Worm (Caenorhabditis elegans) whole organism, young adult: ENCODE data around the gene R05A10.6.

Source experiments
- B0019.2 ChIP-seq: fragments of 200-800 bp; sonication (Bioruptor generic); conservative IDR thresholded peaks from 2 replicates; pipeline ENCODE4 v1.3.6; 2022; ENCODE audit warnings: missing genetic modification reagents, missing genetic modification characterization, missing compliant biosample characterization
- B0261.1 ChIP-seq: sonication (generic microtip); optimal IDR thresholded peaks from 2 replicates; lab custom pipeline; 2016; ENCODE audit warnings: mild to moderate bottlenecking, missing genetic modification characterization, moderate library complexity, missing compliant biosample characterization
- C17E4.6 ChIP-seq: fragments of 200-800 bp; sonication (Bioruptor generic); IDR thresholded peaks from 2 replicates; pipeline ENCODE4 v1.3.6; 2022; ENCODE audit warnings: missing genetic modification reagents, missing genetic modification characterization, missing compliant biosample characterization
- F10E7.11 ChIP-seq: sonication (generic microtip); optimal IDR thresholded peaks from 2 replicates; lab custom pipeline; 2017; ENCODE audit warnings: mild to moderate bottlenecking, missing genetic modification characterization, moderate library complexity, missing compliant biosample characterization
- F57C9.4 ChIP-seq: sonication (generic microtip); optimal IDR thresholded peaks from 2 replicates; lab custom pipeline; 2017; ENCODE audit warnings: mild to moderate bottlenecking, missing genetic modification characterization, missing compliant biosample characterization
- T07F8.4 ChIP-seq: sonication (generic microtip); optimal IDR thresholded peaks from 2 replicates; lab custom pipeline; 2016; ENCODE audit warnings: mild to moderate bottlenecking, missing genetic modification characterization, moderate library complexity, missing compliant biosample characterization
- T26A5.8 ChIP-seq: sonication (generic microtip); optimal IDR thresholded peaks from 2 replicates; lab custom pipeline; 2016; ENCODE audit warnings: missing genetic modification characterization, missing compliant biosample characterization
- Y53F4B.3 ChIP-seq: fragments of 200-800 bp; sonication (Bioruptor generic); IDR thresholded peaks from 2 replicates; pipeline ENCODE4 v1.3.6; 2022; ENCODE audit warnings: missing genetic modification reagents, missing genetic modification characterization, missing compliant biosample characterization
- aptf-3 ChIP-seq: fragments of 200-800 bp; sonication (Bioruptor generic); IDR thresholded peaks from 2 replicates; pipeline ENCODE4 v1.3.6; 2022; ENCODE audit warnings: missing genetic modification characterization, missing compliant biosample characterization
- attf-5 ChIP-seq: fragments of 200-800 bp; sonication (Bioruptor generic); optimal IDR thresholded peaks from 2 replicates; lab custom pipeline; 2018; ENCODE audit warnings: mild to moderate bottlenecking, missing genetic modification characterization, missing compliant biosample characterization
- attf-6 ChIP-seq: fragments of 200-800 bp; sonication (Bioruptor generic); IDR thresholded peaks from 2 replicates; pipeline ENCODE4 v1.3.6; 2022; ENCODE audit warnings: missing genetic modification reagents, missing genetic modification characterization, missing compliant biosample characterization
- cebp-1 ChIP-seq, 2 experiments: fragments of 200-800 bp in 1 of 2; sonication (Bioruptor generic) in 1 of 2; sonication (generic microtip) in 1 of 2; IDR thresholded peaks in 1 of 2; optimal IDR thresholded peaks in 1 of 2; 2 replicates each; pipeline versions ENCODE4 v1.3.6 to Lab custom; 2017 to 2022; ENCODE audit warnings: missing compliant biosample characterization in 2 of 2, missing genetic modification characterization in 2 of 2, mild to moderate bottlenecking in 1 of 2, missing genetic modification reagents in 1 of 2, moderate library complexity in 1 of 2
- ceh-100 ChIP-seq: fragments of 200-800 bp; sonication (Bioruptor generic); IDR thresholded peaks from 2 replicates; pipeline ENCODE4 v1.3.6; 2022; ENCODE audit warnings: missing genetic modification reagents, missing genetic modification characterization, missing compliant biosample characterization
- ceh-27 ChIP-seq: fragments of 200-800 bp; sonication (Bioruptor generic); optimal IDR thresholded peaks from 2 replicates; lab custom pipeline; 2018; ENCODE audit warnings: mild to moderate bottlenecking, missing genetic modification characterization, moderate library complexity, missing compliant biosample characterization
- ceh-91 ChIP-seq: fragments of 200-800 bp; sonication (Bioruptor generic); IDR thresholded peaks from 2 replicates; pipeline ENCODE4 v1.3.6; 2022; ENCODE audit warnings: missing genetic modification reagents, missing genetic modification characterization, missing compliant biosample characterization
- egl-18 ChIP-seq: fragments of 200-800 bp; sonication (Bioruptor generic); IDR thresholded peaks from 2 replicates; pipeline ENCODE4 v1.3.6; 2022; ENCODE audit warnings: missing genetic modification reagents, missing genetic modification characterization, missing compliant biosample characterization
- egl-44 ChIP-seq: fragments of 200-800 bp; sonication (Bioruptor generic); IDR thresholded peaks from 2 replicates; pipeline ENCODE4 v1.3.6; 2022; ENCODE audit warnings: missing genetic modification reagents, missing genetic modification characterization, missing compliant biosample characterization
- gei-17 ChIP-seq: fragments of 200-800 bp; sonication (Bioruptor generic); optimal IDR thresholded peaks from 2 replicates; lab custom pipeline; 2018; ENCODE audit warnings: mild to moderate bottlenecking, missing genetic modification characterization, missing compliant biosample characterization
- hmg-1.2 ChIP-seq: fragments of 200-800 bp; sonication (Bioruptor generic); IDR thresholded peaks from 2 replicates; pipeline ENCODE4 v1.3.6; 2022; ENCODE audit warnings: missing genetic modification reagents, missing genetic modification characterization, missing compliant biosample characterization
- hmg-20 ChIP-seq: fragments of 200-800 bp; sonication (Bioruptor generic); IDR thresholded peaks from 2 replicates; pipeline ENCODE4 v1.3.6; 2022; ENCODE audit warnings: missing genetic modification reagents, missing genetic modification characterization, missing compliant biosample characterization
- let-526 ChIP-seq: fragments of 200-800 bp; sonication (Bioruptor generic); IDR thresholded peaks from 2 replicates; pipeline ENCODE4 v1.3.6; 2022; ENCODE audit warnings: missing genetic modification reagents, missing genetic modification characterization, missing compliant biosample characterization
- lin-26 ChIP-seq: fragments of 200-800 bp; sonication (Bioruptor generic); IDR thresholded peaks from 2 replicates; pipeline ENCODE4 v1.3.6; 2022; ENCODE audit warnings: missing genetic modification reagents, missing genetic modification characterization, missing compliant biosample characterization
- lsl-1 ChIP-seq: fragments of 200-800 bp; sonication (Bioruptor generic); optimal IDR thresholded peaks from 2 replicates; lab custom pipeline; 2018; ENCODE audit warnings: mild to moderate bottlenecking, missing genetic modification characterization, moderate library complexity, missing compliant biosample characterization
- madf-3 ChIP-seq: fragments of 200-800 bp; sonication (Bioruptor generic); IDR thresholded peaks from 2 replicates; pipeline ENCODE4 v1.3.6; 2022; ENCODE audit warnings: missing genetic modification reagents, missing genetic modification characterization, missing compliant biosample characterization
- madf-8 ChIP-seq: fragments of 200-800 bp; sonication (Bioruptor generic); conservative IDR thresholded peaks from 2 replicates; pipeline ENCODE4 v1.3.6; 2022; ENCODE audit warnings: missing genetic modification reagents, missing genetic modification characterization, missing compliant biosample characterization
- mel-28 ChIP-seq: sonication (generic microtip); optimal IDR thresholded peaks from 2 replicates; lab custom pipeline; 2016; ENCODE audit warnings: borderline replicate concordance, mild to moderate bottlenecking, missing genetic modification characterization, missing compliant biosample characterization
- nfya-2 ChIP-seq: fragments of 200-800 bp; sonication (Bioruptor generic); IDR thresholded peaks from 2 replicates; pipeline ENCODE4 v1.3.6; 2022; ENCODE audit warnings: missing genetic modification reagents, missing genetic modification characterization, missing compliant biosample characterization
- nfyb-1 ChIP-seq: fragments of 200-800 bp; sonication (Bioruptor generic); IDR thresholded peaks from 2 replicates; pipeline ENCODE4 v1.3.6; 2022; ENCODE audit warnings: missing genetic modification reagents, missing genetic modification characterization, missing compliant biosample characterization
- nhr-120 ChIP-seq: fragments of 200-800 bp; sonication (Bioruptor generic); IDR thresholded peaks from 2 replicates; pipeline ENCODE4 v1.3.6; 2022; ENCODE audit warnings: missing genetic modification characterization, missing compliant biosample characterization
- pha-4 ChIP-seq: fragments of 150-350 bp; sonication (generic microtip); optimal IDR thresholded peaks from 2 replicates; lab custom pipeline; 2014; ENCODE audit warnings: missing biosample characterization, missing genetic modification reagents, missing genetic modification characterization
- repo-1 ChIP-seq: sonication (generic microtip); optimal IDR thresholded peaks from 2 replicates; lab custom pipeline; 2017; ENCODE audit warnings: mild to moderate bottlenecking, missing genetic modification characterization, missing compliant biosample characterization
- snpc-1.1 ChIP-seq: sonication (generic microtip); optimal IDR thresholded peaks from 2 replicates; lab custom pipeline; 2017; ENCODE audit warnings: missing genetic modification characterization, mild to moderate bottlenecking, missing compliant biosample characterization, antibody characterized with exemption, moderate library complexity, missing genotype, missing genetic modification reagents; ENCODE audit not compliant: insufficient read depth
- tbp1 ChIP-seq: fragments of 200-800 bp; sonication (Bioruptor generic); optimal IDR thresholded peaks from 2 replicates; lab custom pipeline; 2018; ENCODE audit warnings: mild to moderate bottlenecking, missing genetic modification characterization, missing compliant biosample characterization
- zim-3 ChIP-seq: sonication (generic microtip); optimal IDR thresholded peaks from 2 replicates; lab custom pipeline; 2017; ENCODE audit warnings: mild to moderate bottlenecking, missing genetic modification characterization, moderate library complexity, missing compliant biosample characterization
- ztf-25 ChIP-seq: fragments of 200-800 bp; sonication (Bioruptor generic); IDR thresholded peaks from 2 replicates; pipeline ENCODE4 v1.3.6; 2022; ENCODE audit warnings: missing genetic modification reagents, missing genetic modification characterization, missing compliant biosample characterization

The R05A10.6 gene

DNA sequence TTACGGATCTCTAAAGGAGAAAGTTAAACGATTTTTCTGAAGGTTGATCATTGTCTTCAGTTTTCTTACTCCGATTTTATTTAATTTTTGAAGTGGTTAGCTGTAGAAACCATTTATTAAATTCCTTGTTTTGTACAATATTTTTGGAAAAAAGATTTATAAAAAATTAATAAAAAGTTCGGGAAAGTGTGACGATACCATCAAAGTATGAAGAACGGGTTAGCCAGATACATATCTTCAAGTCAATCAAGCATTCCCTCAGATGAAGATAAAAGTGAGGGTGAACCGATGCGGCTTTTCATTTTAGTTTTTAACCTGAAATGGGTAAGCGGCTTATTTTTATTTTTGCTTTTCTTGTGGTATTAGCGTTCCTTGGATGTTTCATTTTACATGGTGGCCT is at the start of gene R05A10.6:
R05A10.6 (plus strand) TSS at position 301 of the 400 bp plus-strand sequence.
- TF ChIP-seq B0019.2 (GFP tag; lab: Robert Waterston, UW) (no peak), attf-6 (GFP tag; lab: Robert Waterston, UW) (no peak), C17E4.6 (GFP tag; lab: Robert Waterston, UW) (no peak), ztf-25 (GFP tag; lab: Robert Waterston, UW) (no peak)

ce11 chrIV:14119327-14119726 is 46.2 kb upstream of the R05A10.6 start:
- TF ChIP-seq hmg-1.2 (GFP tag; lab: Robert Waterston, UW) (no peak), lin-26 (no peak), egl-18 (GFP tag; lab: Robert Waterston, UW) (no peak), T26A5.8 (tag; lab: Kevin White, UChicago) (no peak)
- TF ChIP-seq, all 124 proteins: peak for 0

- TF ChIP-seq snpc-1.1: no peak
- TF ChIP-seq aptf-3 (GFP tag; lab: Robert Waterston, UW): no peak
- no peak for TF ChIP-seq attf-5 (GFP tag; lab: Kevin White, UChicago)
- no peak for TF ChIP-seq ceh-91 (GFP tag; lab: Robert Waterston, UW)
- TF ChIP-seq cebp-1 (GFP tag; IDR thresholded peaks at IDR 0.05; lab: Robert Waterston, UW): no peak
- TF ChIP-seq cebp-1 (tag; optimal IDR thresholded peaks at IDR 0.05; lab: Kevin White, UChicago): no peak
- no peak for TF ChIP-seq ceh-100
- TF ChIP-seq attf-6 (GFP tag; lab: Robert Waterston, UW): no peak
- no peak for TF ChIP-seq F10E7.11 (tag; lab: Kevin White, UChicago)
- TF ChIP-seq nfyb-1 (GFP tag; lab: Robert Waterston, UW): no peak
- TF ChIP-seq gei-17 (GFP tag; lab: Kevin White, UChicago): no peak
- no peak for TF ChIP-seq nfya-2
- no peak for TF ChIP-seq mel-28 (tag; lab: Kevin White, UChicago)
Observed at ce11 chrIV:14123956-14124355, 41.6 kb upstream of the R05A10.6 start, which contains the start of gene nkcc-1. TSS of gene nkcc-1 (minus strand) at chrIV:14124056.

ce11 chrIV:14127805-14128610 is 37.6 kb upstream of the R05A10.6 start, which contains the start of gene H12I19.115:
TSS of gene H12I19.115 (minus strand) at chrIV:14127855.
- TF ChIP-seq zim-3 (tag; lab: Kevin White, UChicago) (no peak), F10E7.11 (tag; lab: Kevin White, UChicago) (no peak), lsl-1 (GFP tag; lab: Kevin White, UChicago) (no peak), let-526 (GFP tag; lab: Robert Waterston, UW) (no peak), Y53F4B.3 (no peak), ceh-91 (GFP tag; lab: Robert Waterston, UW) (no peak), madf-8 (no peak), pha-4 (tag; lab: Kevin White, UChicago) (no peak), ceh-100 (no peak), F57C9.4 (no peak), madf-3 (GFP tag; lab: Robert Waterston, UW) (no peak), hmg-20 (GFP tag; lab: Robert Waterston, UW) (no peak)
- TF ChIP-seq, all 124 proteins: peak for 0

DNA sequence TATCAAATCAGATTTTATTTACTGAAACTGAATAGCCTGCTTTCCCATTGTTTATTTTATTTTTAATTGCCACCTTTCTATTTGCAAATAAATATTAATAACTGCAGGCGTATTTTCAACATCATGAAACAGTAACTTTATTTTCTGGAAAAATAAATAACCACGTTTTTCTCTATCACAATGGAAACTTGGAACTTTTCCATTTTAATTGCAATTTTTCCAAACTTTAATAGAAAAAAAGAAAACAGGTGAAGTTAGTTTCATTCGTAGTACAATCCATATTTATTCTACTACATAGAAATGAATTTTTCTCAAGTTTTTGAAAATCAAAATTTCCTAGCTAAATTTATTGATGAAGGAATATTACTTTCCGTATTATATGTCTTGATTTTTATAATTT is 36.5 kb upstream of the R05A10.6 start, which contains the start of gene srz-42:
srz-42 (plus strand) TSS at position 301 of the 400 bp plus-strand sequence.
- no peak for TF ChIP-seq repo-1 (tag; lab: Kevin White, UChicago)
- no peak for TF ChIP-seq egl-44 (GFP tag; lab: Robert Waterston, UW)
- TF ChIP-seq ceh-27 (GFP tag; lab: Kevin White, UChicago): no peak
- TF ChIP-seq ceh-100: no peak
- TF ChIP-seq attf-6 (GFP tag; lab: Robert Waterston, UW): no peak
- TF ChIP-seq T07F8.4 (tag; lab: Kevin White, UChicago): no peak
- no peak for TF ChIP-seq tbp1 (GFP tag; lab: Kevin White, UChicago)
- no peak for TF ChIP-seq B0261.1 (tag; lab: Kevin White, UChicago)
- TF ChIP-seq nhr-120: no peak
- no peak for TF ChIP-seq lin-26
- TF ChIP-seq hmg-20 (GFP tag; lab: Robert Waterston, UW): no peak
